Worm (Caenorhabditis elegans): Measurements from ENCODE around the gene ttr-16.

The ttr-16 gene

ce11 chrIV:11110995-11111619, 47.2 kb upstream of the ttr-16 start, which contains the start of gene rps-5:
Gene rps-5, minus strand, starts transcription at chrIV:11111045.
- TF ChIP-seq hlh-15 (tag; optimal IDR thresholded peaks at IDR 0.05) (no peak), rnt-1 (tag; optimal IDR thresholded peaks at IDR 0.05) (no peak), unc-55 (GFP tag; optimal IDR thresholded peaks at IDR 0.05) (peak; percentile 12), Y22D7AL.16 (tag; optimal IDR thresholded peaks at IDR 0.05) (no peak), hlh-13 (GFP tag; optimal IDR thresholded peaks at IDR 0.05) (no peak), tbx-7 (tag; optimal IDR thresholded peaks at IDR 0.05) (no peak), unc-42 (tag; optimal IDR thresholded peaks at IDR 0.05) (peak; percentile 72), ceh-31 (tag; optimal IDR thresholded peaks at IDR 0.05) (no peak), ahr-1 (tag; optimal IDR thresholded peaks at IDR 0.05) (no peak), nfya-1 (tag; optimal IDR thresholded peaks at IDR 0.05) (peak; percentile 62), ama-1 (optimal IDR thresholded peaks at IDR 0.05) (no peak), ceh-22 (tag; optimal IDR thresholded peaks at IDR 0.05) (no peak)

ce11 chrIV:11109771-11110170, 45.8 kb upstream of the ttr-16 start, which contains the start of gene pigk-1:
Gene pigk-1, minus strand, starts transcription at chrIV:11110018.
- TF ChIP-seq elt-4 (tag; optimal IDR thresholded peaks at IDR 0.05) = no peak
- TF ChIP-seq mec-3 (tag; optimal IDR thresholded peaks at IDR 0.05; ENCODE audit: borderline replicate concordance) = no peak
- TF ChIP-seq ceh-31 (tag; optimal IDR thresholded peaks at IDR 0.05) = no peak
- TF ChIP-seq npax-4 (tag; optimal IDR thresholded peaks at IDR 0.05) = no peak
- TF ChIP-seq che-1 (tag; optimal IDR thresholded peaks at IDR 0.05) = no peak
- no peak for TF ChIP-seq nhr-11 (tag; optimal IDR thresholded peaks at IDR 0.05)
- no peak for TF ChIP-seq ceh-18 (tag; optimal IDR thresholded peaks at IDR 0.05)
- TF ChIP-seq rnt-1 (tag; optimal IDR thresholded peaks at IDR 0.05) = no peak
- TF ChIP-seq dmd-4 (tag; optimal IDR thresholded peaks at IDR 0.05; ENCODE audit: borderline replicate concordance) = no peak
- TF ChIP-seq pha-2 (tag; optimal IDR thresholded peaks at IDR 0.05) = no peak
- TF ChIP-seq unc-86 (tag; optimal IDR thresholded peaks at IDR 0.05) = no peak
- TF ChIP-seq pax-1 (tag; optimal IDR thresholded peaks at IDR 0.05) = no peak

- TF ChIP-seq elt-2 (tag; optimal IDR thresholded peaks at IDR 0.05) (no peak), pag-3 (tag; optimal IDR thresholded peaks at IDR 0.05; ENCODE audit: borderline replicate concordance) (no peak), ceh-2 (tag; optimal IDR thresholded peaks at IDR 0.05) (no peak), rnt-1 (tag; optimal IDR thresholded peaks at IDR 0.05) (no peak), ref-2 (tag; optimal IDR thresholded peaks at IDR 0.05) (no peak), syd-9 (tag; optimal IDR thresholded peaks at IDR 0.05) (no peak), C38D4.7 (GFP tag; optimal IDR thresholded peaks at IDR 0.05) (no peak), fkh-10 (GFP tag; optimal IDR thresholded peaks at IDR 0.05) (no peak)
Measured at ce11 chrIV:11105724-11106123, 41.8 kb upstream of the ttr-16 start, which contains the start of gene srlf-24. Gene srlf-24, minus strand, starts transcription at chrIV:11105824.

ce11 chrIV:11103501-11103900, 39.6 kb upstream of the ttr-16 start:
- TF ChIP-seq unc-86 (tag; optimal IDR thresholded peaks at IDR 0.05) (no peak), pat-9 (tag; optimal IDR thresholded peaks at IDR 0.05) (no peak), ceh-30 (tag; optimal IDR thresholded peaks at IDR 0.05) (no peak), ceh-9 (tag; optimal IDR thresholded peaks at IDR 0.05) (no peak), hlh-13 (GFP tag; optimal IDR thresholded peaks at IDR 0.05) (no peak), unc-3 (GFP tag; conservative IDR thresholded peaks at IDR 0.05) (no peak), unc-3 (tag; optimal IDR thresholded peaks at IDR 0.05) (no peak), hlh-30 (tag; optimal IDR thresholded peaks at IDR 0.05; ENCODE audit: insufficient read depth) (no peak), K09A11.1 (tag; optimal IDR thresholded peaks at IDR 0.05; ENCODE audit: insufficient read depth) (no peak), nhr-11 (tag; optimal IDR thresholded peaks at IDR 0.05) (peak; percentile 79)

Data from whole organism, late embryonic.